Fruit fly (Drosophila melanogaster): ENCODE results near the gene Rcc1.

Gene Rcc1

dm6 chr3L:5897228-5897688, 35.3 kb downstream of the Rcc1 start, which contains the start of the genes PolE2 and CG5592 (continued):
- no peak for TF ChIP-seq CG30403 (GFP tag; optimal IDR thresholded peaks at IDR 0.05)
- TF ChIP-seq CG7745 (tag; optimal IDR thresholded peaks at IDR 0.05): no peak
- no peak for TF ChIP-seq sens-2 (GFP tag; IDR thresholded peaks at IDR 0.05)
- no peak for TF ChIP-seq CG3407 (GFP tag; optimal IDR thresholded peaks at IDR 0.05)
- TF ChIP-seq emc (GFP tag; optimal IDR thresholded peaks at IDR 0.05): no peak
- no peak for TF ChIP-seq mirr (GFP tag; optimal IDR thresholded peaks at IDR 0.05)
- TF ChIP-seq phol (tag; optimal IDR thresholded peaks at IDR 0.05): peak; percentile 20
- no peak for TF ChIP-seq ssp (GFP tag; IDR thresholded peaks at IDR 0.05)
- no peak for TF ChIP-seq dm (GFP tag; optimal IDR thresholded peaks at IDR 0.05)
- TF ChIP-seq gem (tag; optimal IDR thresholded peaks at IDR 0.05): no peak
- TF ChIP-seq CG18011 (GFP tag; optimal IDR thresholded peaks at IDR 0.05): no peak
- TF ChIP-seq CG6791 (GFP tag; IDR thresholded peaks at IDR 0.05; ENCODE audit: partially characterized antibody): 0 out of 3 replicates have a peak, but pooled peaks have one; percentile 28
- TF ChIP-seq pho (GFP tag; optimal IDR thresholded peaks at IDR 0.05): no peak
- no peak for TF ChIP-seq btn (GFP tag; optimal IDR thresholded peaks at IDR 0.05)
- TF ChIP-seq Dp (GFP tag; optimal IDR thresholded peaks at IDR 0.05): peak; percentile 99
- TF ChIP-seq CG18599 (GFP tag; optimal IDR thresholded peaks at IDR 0.05): no peak
- no peak for TF ChIP-seq Pdp1 (GFP tag; optimal IDR thresholded peaks at IDR 0.05)
- no peak for TF ChIP-seq usp (GFP tag; optimal IDR thresholded peaks at IDR 0.05)
- no peak for TF ChIP-seq CG1792 (GFP tag; optimal IDR thresholded peaks at IDR 0.05)
- no peak for TF ChIP-seq peb (GFP tag; IDR thresholded peaks at IDR 0.05)
- no peak for TF ChIP-seq CG15696 (tag; optimal IDR thresholded peaks at IDR 0.05)
- no peak for TF ChIP-seq bab2 (GFP tag; optimal IDR thresholded peaks at IDR 0.05)
- no peak for TF ChIP-seq CG14014 (GFP tag; IDR thresholded peaks at IDR 0.05)
- TF ChIP-seq zen2 (GFP tag; IDR thresholded peaks at IDR 0.05; ENCODE audit: partially characterized antibody): no peak
- TF ChIP-seq Neu2 (GFP tag; optimal IDR thresholded peaks at IDR 0.05; ENCODE audit: borderline replicate concordance): no peak
- no peak for TF ChIP-seq CG14965 (GFP tag; optimal IDR thresholded peaks at IDR 0.05; ENCODE audit: borderline replicate concordance)
- no peak for TF ChIP-seq tgo (GFP tag; IDR thresholded peaks at IDR 0.05)
- TF ChIP-seq HLH4C (GFP tag; IDR thresholded peaks at IDR 0.05; ENCODE audit: partially characterized antibody): peak; percentile 54; the same call in 1 of the 3 replicates
- no peak for TF ChIP-seq toy (GFP tag; IDR thresholded peaks at IDR 0.05)
- no peak for TF ChIP-seq Awh (GFP tag; IDR thresholded peaks at IDR 0.05)
- peak; percentile 62 for TF ChIP-seq BEAF-32 (GFP tag; optimal IDR thresholded peaks at IDR 0.05)
- no peak for TF ChIP-seq ab (GFP tag; optimal IDR thresholded peaks at IDR 0.05)
- no peak for TF ChIP-seq vnd (GFP tag; IDR thresholded peaks at IDR 0.05; ENCODE audit: partially characterized antibody)
- TF ChIP-seq dpn (GFP tag; optimal IDR thresholded peaks at IDR 0.05): no peak
- TF ChIP-seq chif (GFP tag; optimal IDR thresholded peaks at IDR 0.05): no peak
- TF ChIP-seq Dll (GFP tag; IDR thresholded peaks at IDR 0.05; ENCODE audit: partially characterized antibody): peak; percentile 47; the same call in 1 of the 4 replicates
- TF ChIP-seq CG17385 (GFP tag; optimal IDR thresholded peaks at IDR 0.05): no peak
- TF ChIP-seq CG13287 (GFP tag; IDR thresholded peaks at IDR 0.05; ENCODE audit: partially characterized antibody): peak; percentile 70
- TF ChIP-seq Hr78 (GFP tag; optimal IDR thresholded peaks at IDR 0.05): no peak
- TF ChIP-seq CG1832 (GFP tag; optimal IDR thresholded peaks at IDR 0.05): no peak
- peak; percentile 87 for TF ChIP-seq Dref (GFP tag; IDR thresholded peaks at IDR 0.05)
- peak; percentile 83 for TF ChIP-seq E2f1 (GFP tag; IDR thresholded peaks at IDR 0.05)
- no peak for TF ChIP-seq klu (GFP tag; IDR thresholded peaks at IDR 0.05)
- peak; percentile 26; the same call in 1 of the 2 replicates for TF ChIP-seq amos (GFP tag; IDR thresholded peaks at IDR 0.05; ENCODE audit: partially characterized antibody)
- peak; percentile 45; the same call in 1 of the 2 replicates for TF ChIP-seq Bgb (GFP tag; IDR thresholded peaks at IDR 0.05; ENCODE audit: partially characterized antibody)
- TF ChIP-seq CG10147 (GFP tag; optimal IDR thresholded peaks at IDR 0.05): no peak
- TF ChIP-seq hth (optimal IDR thresholded peaks at IDR 0.05): no peak
- TF ChIP-seq Side (GFP tag; optimal IDR thresholded peaks at IDR 0.05): no peak
- no peak for TF ChIP-seq CG10267 (tag; optimal IDR thresholded peaks at IDR 0.05)

All from whole organism, embryonic.